Fruit fly (Drosophila melanogaster) whole organism: Measurements from ENCODE around the gene Rpt6R.

Experiments used
- CG8478 ChIP-seq: fragments of >200 bp; optimal IDR thresholded peaks from 2 replicates; lab custom pipeline; 2018; ENCODE audit warnings: inconsistent platforms
- Dll ChIP-seq: fragments of >200 bp; optimal IDR thresholded peaks from 2 replicates; lab custom pipeline; 2017
- EcR ChIP-seq, 2 experiments: fragments of >200 bp; optimal IDR thresholded peaks; 2 replicates each; lab custom pipeline; 2017; ENCODE audit warnings: missing biosample characterization in 2 of 2, missing genetic modification characterization in 2 of 2, missing genetic modification reagents in 2 of 2
- psq ChIP-seq: fragments of >200 bp; optimal IDR thresholded peaks from 2 replicates; lab custom pipeline; 2017
- usp ChIP-seq: fragments of >200 bp; optimal IDR thresholded peaks from 2 replicates; lab custom pipeline; 2017; ENCODE audit warnings: missing biosample characterization, missing genetic modification characterization, mixed read lengths

- TF ChIP-seq EcR (GFP tag; optimal IDR thresholded peaks at IDR 0.05; lab: Kevin White, UChicago) (no peak), usp (no peak), Dll (lab: Kevin White, UChicago) (no peak), psq (lab: Kevin White, UChicago) (no peak), CG8478 (no peak)
These were observed 13.2 kb upstream of the Rpt6R start, which contains the start of gene CG31019 for dm6 chr3R:30596704-30597103.
